Fruit fly (Drosophila melanogaster): ENCODE data around the gene RpL10Ab.

Gene RpL10Ab

DNA sequence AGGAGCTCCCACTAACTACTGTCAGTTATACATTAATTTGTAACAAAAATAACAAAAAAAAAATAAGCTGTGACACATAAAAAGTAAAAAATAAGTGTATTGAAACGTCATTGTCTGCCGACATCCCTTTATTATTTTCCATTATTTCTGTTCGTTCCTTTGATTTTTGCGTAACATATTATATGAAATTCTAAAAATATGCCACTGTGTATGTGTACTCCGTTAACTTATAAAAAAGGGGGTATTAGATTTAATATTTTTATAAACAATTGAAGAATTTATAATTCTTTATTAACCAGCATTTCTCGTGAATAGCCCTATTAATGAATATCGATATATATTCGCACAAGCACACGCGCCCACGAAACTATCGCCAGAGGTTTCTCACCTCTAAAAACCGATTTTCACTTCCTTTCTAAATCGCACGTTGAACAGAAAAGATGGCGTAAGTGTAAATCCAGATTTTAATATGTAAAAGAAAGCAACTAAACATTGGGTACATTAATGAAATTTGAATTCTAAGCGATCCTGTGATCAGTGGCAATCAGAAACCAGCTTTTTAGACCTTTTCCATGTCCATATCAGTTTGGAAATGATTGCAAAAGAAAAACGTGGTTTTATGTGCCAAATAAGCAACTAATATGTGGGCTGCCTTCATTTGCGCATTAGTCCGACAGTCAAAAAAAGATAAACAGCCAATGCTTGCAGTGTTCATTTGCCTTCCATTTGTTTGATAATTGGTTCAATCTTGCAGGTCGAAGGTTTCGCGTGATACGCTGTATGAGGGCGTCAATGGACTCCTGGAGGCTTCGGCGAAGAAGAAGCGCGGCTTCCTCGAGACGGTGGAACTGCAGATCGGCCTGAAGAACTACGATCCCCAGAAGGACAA lies at the start of gene RpL10Ab:
Gene RpL10Ab (plus strand): TSS at position 406 of the 889 bp plus-strand sequence.
- TF ChIP-seq dsx (GFP tag; optimal IDR thresholded peaks at IDR 0.05; ENCODE audit: poor library complexity, severe bottlenecking), result no peak
- peak; percentile 34 for TF ChIP-seq CG8632 (GFP tag; optimal IDR thresholded peaks at IDR 0.05)
- TF ChIP-seq CG10669 (GFP tag; optimal IDR thresholded peaks at IDR 0.05), result peak; percentile 28
- TF ChIP-seq lz (GFP tag; optimal IDR thresholded peaks at IDR 0.05), result peak; percentile 60
- no peak for TF ChIP-seq Hr38 (GFP tag; optimal IDR thresholded peaks at IDR 0.05)
- TF ChIP-seq fd59A (GFP tag; optimal IDR thresholded peaks at IDR 0.05), result no peak
- TF ChIP-seq CG32006 (GFP tag; optimal IDR thresholded peaks at IDR 0.05), result no peak
- peak; percentile 68 for TF ChIP-seq CG6854 (GFP tag; optimal IDR thresholded peaks at IDR 0.05)
- peak; percentile 8 for TF ChIP-seq fkh (GFP tag; optimal IDR thresholded peaks at IDR 0.05)
- TF ChIP-seq Gug (GFP tag; IDR thresholded peaks at IDR 0.05), result 0 out of 2 replicates have a peak, but pooled peaks have one; percentile 52
- TF ChIP-seq CG4318 (GFP tag; optimal IDR thresholded peaks at IDR 0.05), result no peak
- TF ChIP-seq esn (GFP tag; optimal IDR thresholded peaks at IDR 0.05), result peak; percentile 62
- peak; percentile 62; the same call in 1 of the 2 replicates for TF ChIP-seq CG11294 (GFP tag; IDR thresholded peaks at IDR 0.05)
- no peak for TF ChIP-seq Hr4 (GFP tag; optimal IDR thresholded peaks at IDR 0.05)
- TF ChIP-seq Sox15 (GFP tag; optimal IDR thresholded peaks at IDR 0.05), result peak; percentile 22
- TF ChIP-seq CG6808 (GFP tag; optimal IDR thresholded peaks at IDR 0.05), result peak; percentile 47
- TF ChIP-seq CG8319 (GFP tag; optimal IDR thresholded peaks at IDR 0.05), result peak; percentile 24
- TF ChIP-seq acj6 (GFP tag; optimal IDR thresholded peaks at IDR 0.05), result peak; percentile 29
- TF ChIP-seq CG11762 (GFP tag; optimal IDR thresholded peaks at IDR 0.05; ENCODE audit: insufficient read depth), result peak; percentile 24
- peak; percentile 35 for TF ChIP-seq CG34406 (GFP tag; optimal IDR thresholded peaks at IDR 0.05)
- peak; percentile 27 for TF ChIP-seq achi (GFP tag; optimal IDR thresholded peaks at IDR 0.05)
- no peak for TF ChIP-seq Eip93F (GFP tag; optimal IDR thresholded peaks at IDR 0.05)
- peak; percentile 51 for TF ChIP-seq Eip75B (GFP tag; optimal IDR thresholded peaks at IDR 0.05)
- peak; percentile 76 for TF ChIP-seq Eip78C (GFP tag)
- peak; percentile 51 for TF ChIP-seq Hr39 (GFP tag; optimal IDR thresholded peaks at IDR 0.05)
- peak; percentile 22; the same call in 1 of the 2 replicates for TF ChIP-seq CG15336 (GFP tag; IDR thresholded peaks at IDR 0.05)
- TF ChIP-seq salr (GFP tag; optimal IDR thresholded peaks at IDR 0.05), result peak in 1 of 2 experiments; percentile 55
- TF ChIP-seq cyc (GFP tag; optimal IDR thresholded peaks at IDR 0.05), result peak; percentile 34
- TF ChIP-seq CG1621 (tag; optimal IDR thresholded peaks at IDR 0.05), result peak; percentile 2
- peak; percentile 9 for TF ChIP-seq spab (GFP tag; optimal IDR thresholded peaks at IDR 0.05)
- peak; percentile 38 for TF ChIP-seq CG11902 (GFP tag; optimal IDR thresholded peaks at IDR 0.05)
- no peak for TF ChIP-seq svp (GFP tag)
- TF ChIP-seq pdm3 (GFP tag; optimal IDR thresholded peaks at IDR 0.05), result no peak
- TF ChIP-seq Sox102F (GFP tag; optimal IDR thresholded peaks at IDR 0.05), result no peak
- TF ChIP-seq Ets96B (tag; optimal IDR thresholded peaks at IDR 0.05), result no peak
- TF ChIP-seq Sox14 (GFP tag; optimal IDR thresholded peaks at IDR 0.05), result peak; percentile 11
- TF ChIP-seq dac (GFP tag; optimal IDR thresholded peaks at IDR 0.05), result peak; percentile 26
- TF ChIP-seq ss (GFP tag; optimal IDR thresholded peaks at IDR 0.05), result peak; percentile 25 to 51
- TF ChIP-seq Lpt (GFP tag; optimal IDR thresholded peaks at IDR 0.05), result peak; percentile 74
- peak; percentile 50 for TF ChIP-seq Met (GFP tag; optimal IDR thresholded peaks at IDR 0.05)
- peak; percentile 58 for TF ChIP-seq net (GFP tag; optimal IDR thresholded peaks at IDR 0.05)
- TF ChIP-seq CG6792 (GFP tag; optimal IDR thresholded peaks at IDR 0.05), result peak; percentile 39
- TF ChIP-seq CG16779 (tag; optimal IDR thresholded peaks at IDR 0.05), result no peak
- TF ChIP-seq vri (GFP tag; optimal IDR thresholded peaks at IDR 0.05), result no peak
- TF ChIP-seq Ets21C (GFP tag; optimal IDR thresholded peaks at IDR 0.05), result no peak
- TF ChIP-seq CG10631 (GFP tag; optimal IDR thresholded peaks at IDR 0.05), result peak; percentile 80
- TF ChIP-seq CG3919 (GFP tag; optimal IDR thresholded peaks at IDR 0.05), result peak; percentile 77
- TF ChIP-seq Blimp-1 (GFP tag; optimal IDR thresholded peaks at IDR 0.05), result peak; percentile 53
- TF ChIP-seq CG7368 (GFP tag; optimal IDR thresholded peaks at IDR 0.05), result peak; percentile 13
